Fruit fly (Drosophila melanogaster) whole organism, embryonic: ENCODE results near the gene CG34148.

Experiments used
- Abd-B ChIP-seq: fragments of 200-800 bp; sonication (Bioruptor generic); optimal IDR thresholded peaks from 2 replicates; lab custom pipeline; 2018; ENCODE audit warnings: missing biosample characterization, mild to moderate bottlenecking, missing genetic modification characterization, moderate library complexity
- Adf1 ChIP-seq: fragments of 200-800 bp; sonication (Bioruptor generic); IDR thresholded peaks from 2 replicates; pipeline ENCODE4 v1.3.6; 2022; ENCODE audit warnings: missing biosample characterization, missing genetic modification characterization
- Antp ChIP-seq: fragments of 200-800 bp; sonication (Bioruptor generic); optimal IDR thresholded peaks from 3 replicates; lab custom pipeline; 2016; ENCODE audit warnings: missing biosample characterization, missing genetic modification characterization
- Atf3 ChIP-seq: fragments of 200-800 bp; sonication (Bioruptor generic); optimal IDR thresholded peaks from 3 replicates; lab custom pipeline; 2016; ENCODE audit warnings: missing biosample characterization, missing genetic modification characterization
- CG10274 ChIP-seq: fragments of 200-800 bp; sonication (Bioruptor generic); optimal IDR thresholded peaks from 3 replicates; lab custom pipeline; 2017; ENCODE audit warnings: missing biosample characterization, mild to moderate bottlenecking, missing genetic modification characterization
- CG10321 ChIP-seq: fragments of 200-800 bp; sonication (Bioruptor generic); IDR thresholded peaks from 2 replicates; pipeline ENCODE4 v1.3.6; 2022; ENCODE audit warnings: missing biosample characterization, missing genetic modification characterization
- CG10462 ChIP-seq: fragments of 200-800 bp; sonication (Bioruptor generic); optimal IDR thresholded peaks from 2 replicates; lab custom pipeline; 2016; ENCODE audit warnings: missing biosample characterization, missing genetic modification characterization
- CG10543 ChIP-seq: fragments of 200-800 bp; sonication (Bioruptor generic); optimal IDR thresholded peaks from 3 replicates; lab custom pipeline; 2017; ENCODE audit warnings: missing biosample characterization, mild to moderate bottlenecking, missing genetic modification characterization, moderate library complexity
- CG10959 ChIP-seq: fragments of 200-800 bp; sonication (Bioruptor generic); IDR thresholded peaks from 2 replicates; pipeline ENCODE4 v1.3.6; 2022; ENCODE audit warnings: missing biosample characterization, missing genetic modification characterization
- CG11247 ChIP-seq: fragments of 200-800 bp; sonication (Bioruptor generic); IDR thresholded peaks from 2 replicates; pipeline ENCODE4 v1.3.6; 2022; ENCODE audit warnings: missing biosample characterization, missing genetic modification characterization
- CG11560 ChIP-seq: fragments of 200-800 bp; sonication (Bioruptor generic); IDR thresholded peaks from 3 replicates; pipeline ENCODE4 v1.3.6; 2022; ENCODE audit warnings: missing biosample characterization, missing genetic modification characterization
- CG12942 ChIP-seq: fragments of 200-800 bp; sonication (Bioruptor generic); optimal IDR thresholded peaks from 3 replicates; lab custom pipeline; 2016; ENCODE audit warnings: missing biosample characterization, missing genetic modification characterization
- CG13894 ChIP-seq: fragments of 200-800 bp; sonication (Bioruptor generic); optimal IDR thresholded peaks from 3 replicates; lab custom pipeline; 2018; ENCODE audit warnings: missing biosample characterization, mild to moderate bottlenecking, missing genetic modification characterization, moderate library complexity
- CG1603 ChIP-seq: fragments of 200-800 bp; sonication (Bioruptor generic); optimal IDR thresholded peaks from 2 replicates; lab custom pipeline; 2019; ENCODE audit warnings: missing biosample characterization, mild to moderate bottlenecking, missing genetic modification characterization, moderate library complexity
- CG16815 ChIP-seq: fragments of 200-800 bp; sonication (Bioruptor generic); optimal IDR thresholded peaks from 3 replicates; lab custom pipeline; 2017; ENCODE audit warnings: missing biosample characterization, mild to moderate bottlenecking, missing genetic modification characterization
- CG17385 ChIP-seq: fragments of 200-800 bp; sonication (Bioruptor generic); optimal IDR thresholded peaks from 3 replicates; lab custom pipeline; 2018; ENCODE audit warnings: missing biosample characterization, mild to moderate bottlenecking, missing genetic modification characterization
- CG17612 ChIP-seq: fragments of 200-800 bp; sonication (Bioruptor generic); IDR thresholded peaks from 2 replicates; pipeline ENCODE4 v1.3.6; 2022; ENCODE audit warnings: missing biosample characterization, missing genetic modification characterization
- CG18011 ChIP-seq: fragments of 200-800 bp; sonication (Bioruptor generic); optimal IDR thresholded peaks from 2 replicates; lab custom pipeline; 2017; ENCODE audit warnings: missing biosample characterization, missing genetic modification characterization, mild to moderate bottlenecking, moderate library complexity, missing genotype
- CG18262 ChIP-seq: fragments of 200-800 bp; optimal IDR thresholded peaks from 3 replicates; lab custom pipeline; 2019; ENCODE audit warnings: missing biosample characterization, mild to moderate bottlenecking, missing genetic modification characterization, moderate library complexity
- CG2678 ChIP-seq: fragments of 200-800 bp; sonication (Bioruptor generic); optimal IDR thresholded peaks from 3 replicates; lab custom pipeline; 2019; ENCODE audit warnings: missing biosample characterization, mild to moderate bottlenecking, missing genetic modification characterization, moderate library complexity
- CG2875 ChIP-seq: fragments of 200-800 bp; sonication (Bioruptor generic); optimal IDR thresholded peaks from 2 replicates; lab custom pipeline; 2017; ENCODE audit warnings: missing biosample characterization, mild to moderate bottlenecking, missing genetic modification characterization, missing genetic modification reagents
- CG31224 ChIP-seq: fragments of 200-800 bp; sonication (Bioruptor generic); IDR thresholded peaks from 2 replicates; pipeline ENCODE4 v1.3.6; 2022; ENCODE audit warnings: missing biosample characterization, missing genetic modification characterization
- CG3163 ChIP-seq: fragments of 200-800 bp; sonication (Bioruptor generic); optimal IDR thresholded peaks from 3 replicates; lab custom pipeline; 2016; ENCODE audit warnings: missing biosample characterization, missing genetic modification characterization
- CG3995 ChIP-seq: fragments of 200-800 bp; sonication (Bioruptor generic); optimal IDR thresholded peaks from 3 replicates; lab custom pipeline; 2016; ENCODE audit warnings: missing biosample characterization, missing genetic modification characterization
- CG4854 ChIP-seq: fragments of 200-800 bp; sonication (Bioruptor generic); optimal IDR thresholded peaks from 2 replicates; lab custom pipeline; 2016; ENCODE audit warnings: missing biosample characterization, missing genetic modification characterization, inconsistent platforms
- CG6654 ChIP-seq: fragments of 200-800 bp; sonication (Bioruptor generic); optimal IDR thresholded peaks from 2 replicates; lab custom pipeline; 2017; ENCODE audit warnings: missing biosample characterization, mild to moderate bottlenecking, missing genetic modification characterization
- CG7271 ChIP-seq: fragments of 200-800 bp; sonication (Bioruptor generic); optimal IDR thresholded peaks from 2 replicates; lab custom pipeline; 2018; ENCODE audit warnings: missing biosample characterization, mild to moderate bottlenecking, missing genetic modification characterization, moderate library complexity
- CG8478 ChIP-seq: fragments of >200 bp; optimal IDR thresholded peaks from 2 replicates; lab custom pipeline; 2018
- CG9609 ChIP-seq: fragments of 200-800 bp; sonication (Bioruptor generic); optimal IDR thresholded peaks from 3 replicates; lab custom pipeline; 2016; ENCODE audit warnings: missing biosample characterization, missing genetic modification characterization
- CG9817 ChIP-seq: fragments of 200-800 bp; sonication (Bioruptor generic); optimal IDR thresholded peaks from 2 replicates; lab custom pipeline; 2018; ENCODE audit warnings: missing biosample characterization, mild to moderate bottlenecking, missing genetic modification characterization, moderate library complexity
- CG9932 ChIP-seq: fragments of 200-800 bp; sonication (Bioruptor generic); IDR thresholded peaks from 2 replicates; pipeline ENCODE4 v1.3.6; 2022; ENCODE audit warnings: missing biosample characterization, missing genetic modification characterization
- D19B ChIP-seq: fragments of 200-800 bp; sonication (Bioruptor generic); optimal IDR thresholded peaks from 2 replicates; lab custom pipeline; 2017; ENCODE audit warnings: missing biosample characterization, mild to moderate bottlenecking, missing genetic modification characterization
- H2.0 ChIP-seq: fragments of 200-800 bp; sonication (Bioruptor generic); IDR thresholded peaks from 2 replicates; pipeline ENCODE4 v1.3.6; 2022; ENCODE audit warnings: missing biosample characterization, missing genetic modification characterization
- Hr78 ChIP-seq, 2 experiments: fragments of 200-800 bp in 1 of 2; fragments of >200 bp in 1 of 2; sonication (Bioruptor generic) in 1 of 2; optimal IDR thresholded peaks; 2 replicates each; lab custom pipeline; 2017 to 2019; ENCODE audit warnings: missing biosample characterization in 2 of 2, missing genetic modification characterization in 2 of 2, mild to moderate bottlenecking in 1 of 2, moderate library complexity in 1 of 2
- Ssrp ChIP-seq: fragments of 200-800 bp; sonication (Bioruptor generic); optimal IDR thresholded peaks from 2 replicates; lab custom pipeline; 2018; ENCODE audit warnings: missing biosample characterization, mild to moderate bottlenecking, missing genetic modification characterization, moderate library complexity
- amos ChIP-seq: fragments of 200-800 bp; sonication (Bioruptor generic); IDR thresholded peaks from 2 replicates; pipeline ENCODE4 v1.3.6; 2022; ENCODE audit warnings: missing biosample characterization, missing genetic modification characterization; ENCODE audit not compliant: partially characterized antibody
- chinmo ChIP-seq: fragments of 200-800 bp; sonication (Bioruptor generic); IDR thresholded peaks from 4 replicates; pipeline ENCODE4 v1.3.6; 2022; ENCODE audit warnings: missing biosample characterization, missing genetic modification characterization; ENCODE audit not compliant: partially characterized antibody
- danr ChIP-seq: fragments of 200-800 bp; sonication (Bioruptor generic); IDR thresholded peaks from 2 replicates; pipeline ENCODE4 v1.3.6; 2022; ENCODE audit warnings: missing biosample characterization, missing genetic modification characterization
- dm ChIP-seq: fragments of 200-800 bp; sonication (Bioruptor generic); optimal IDR thresholded peaks from 3 replicates; lab custom pipeline; 2016; ENCODE audit warnings: missing biosample characterization, missing genetic modification characterization
- exex ChIP-seq: fragments of 200-800 bp; sonication (Bioruptor generic); optimal IDR thresholded peaks from 4 replicates; lab custom pipeline; 2018; ENCODE audit warnings: missing biosample characterization, mild to moderate bottlenecking, missing genetic modification characterization, moderate library complexity
- fu2 ChIP-seq: fragments of 200-800 bp; sonication (Bioruptor generic); optimal IDR thresholded peaks from 2 replicates; lab custom pipeline; 2016; ENCODE audit warnings: missing biosample characterization, missing genetic modification characterization
- grau ChIP-seq: fragments of 200-800 bp; optimal IDR thresholded peaks from 3 replicates; lab custom pipeline; 2019; ENCODE audit warnings: missing biosample characterization, mild to moderate bottlenecking, missing genetic modification characterization, moderate library complexity
- h ChIP-seq: fragments of >200 bp; optimal IDR thresholded peaks from 2 replicates; lab custom pipeline; 2017
- kah ChIP-seq: fragments of 200-800 bp; sonication (Bioruptor generic); optimal IDR thresholded peaks from 2 replicates; lab custom pipeline; 2018; ENCODE audit warnings: missing biosample characterization, mild to moderate bottlenecking, missing genetic modification characterization
- klu ChIP-seq: fragments of 200-800 bp; sonication (Bioruptor generic); IDR thresholded peaks from 2 replicates; pipeline ENCODE4 v1.3.6; 2022; ENCODE audit warnings: missing biosample characterization, missing genetic modification characterization
- mam ChIP-seq: fragments of 200-800 bp; sonication (Bioruptor generic); optimal IDR thresholded peaks from 3 replicates; lab custom pipeline; 2016; ENCODE audit warnings: missing biosample characterization, missing genetic modification characterization
- otp ChIP-seq: fragments of 200-800 bp; sonication (Bioruptor generic); IDR thresholded peaks from 3 replicates; pipeline ENCODE4, ENCODE4 v1.3.6; 2022; ENCODE audit warnings: missing biosample characterization, missing genetic modification characterization
- phol ChIP-seq: fragments of 200-800 bp; sonication (Bioruptor generic); optimal IDR thresholded peaks from 3 replicates; lab custom pipeline; 2018; ENCODE audit warnings: missing biosample characterization, mild to moderate bottlenecking, missing genetic modification characterization, moderate library complexity
- pum ChIP-seq: fragments of 200-800 bp; sonication (Bioruptor generic); optimal IDR thresholded peaks from 2 replicates; lab custom pipeline; 2016; ENCODE audit warnings: missing biosample characterization, missing genetic modification characterization
- seq ChIP-seq: fragments of 200-800 bp; sonication (Bioruptor generic); IDR thresholded peaks from 2 replicates; pipeline ENCODE4 v1.3.6; 2022; ENCODE audit warnings: missing biosample characterization, missing genetic modification characterization
- sug ChIP-seq: fragments of 200-800 bp; optimal IDR thresholded peaks from 2 replicates; lab custom pipeline; 2019; ENCODE audit warnings: missing biosample characterization, mild to moderate bottlenecking, missing genetic modification characterization, moderate library complexity
- z ChIP-seq: fragments of 200-800 bp; sonication (Bioruptor generic); IDR thresholded peaks from 3 replicates; pipeline ENCODE4 v1.3.6; 2022; ENCODE audit warnings: missing biosample characterization, missing genetic modification characterization

Gene CG34148

DNA sequence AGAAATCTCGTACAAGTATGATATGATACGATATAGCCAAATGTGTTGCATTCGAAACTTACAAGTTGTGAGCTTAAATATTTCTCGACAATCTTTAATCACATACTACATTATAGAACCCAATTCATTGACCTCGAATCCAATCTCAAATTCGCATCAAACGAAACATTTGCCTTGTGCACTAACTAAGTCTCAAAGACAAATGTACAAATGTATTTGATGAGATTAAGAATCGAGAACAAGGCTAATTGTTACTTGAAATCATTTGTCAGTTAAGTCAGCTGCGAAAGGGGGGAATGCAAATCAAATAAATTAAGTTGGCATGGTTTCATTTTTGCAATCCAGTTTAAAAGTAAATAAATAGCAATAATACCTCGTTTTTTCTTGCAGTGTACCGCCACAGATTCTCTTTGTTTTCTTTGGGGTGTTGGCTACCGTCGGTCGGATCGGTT, 40.0 kb downstream of the CG34148 start (continued):
- TF ChIP-seq seq (no peak), CG31224 (no peak), CG10274 (GFP tag; lab: Kevin White, UChicago) (no peak), z (GFP tag; lab: Robert Waterston, UW) (no peak), danr (GFP tag; lab: Robert Waterston, UW) (no peak), Antp (GFP tag; lab: Kevin White, UChicago) (no peak), CG13894 (tag; lab: Kevin White, UChicago) (no peak), Abd-B (GFP tag; lab: Kevin White, UChicago) (no peak), CG6654 (no peak), CG2678 (tag; lab: Kevin White, UChicago) (peak; percentile 32), CG3163 (GFP tag; lab: Kevin White, UChicago) (no peak), chinmo (GFP tag; lab: Robert Waterston, UW) (no peak), CG10959 (GFP tag; lab: Robert Waterston, UW) (no peak), exex (tag; lab: Kevin White, UChicago) (no peak), CG9932 (GFP tag; lab: Robert Waterston, UW) (no peak), CG12942 (no peak), CG7271 (no peak), CG9817 (tag; lab: Kevin White, UChicago) (no peak), CG4854 (no peak), CG8478 (no peak), Ssrp (tag; lab: Kevin White, UChicago) (peak; percentile 29), otp (GFP tag; lab: Robert Waterston, UW) (no peak), mam (GFP tag; lab: Kevin White, UChicago) (no peak), CG10462 (no peak), CG1603 (peak; percentile 61), CG2875 (GFP tag; lab: Kevin White, UChicago) (no peak), phol (tag; lab: Kevin White, UChicago) (peak; percentile 33), H2.0 (GFP tag; lab: Robert Waterston, UW) (no peak), CG18011 (GFP tag; lab: Kevin White, UChicago) (no peak), CG10543 (no peak), kah (GFP tag; lab: Kevin White, UChicago) (no peak), sug (no peak), D19B (GFP tag; lab: Kevin White, UChicago) (no peak), Hr78 (GFP tag; optimal IDR thresholded peaks at IDR 0.05; lab: Kevin White, UChicago) (no peak), fu2 (GFP tag; lab: Kevin White, UChicago) (no peak), CG11560 (no peak), CG17385 (peak; percentile 3), Adf1 (GFP tag; lab: Robert Waterston, UW) (no peak), CG11247 (GFP tag; lab: Robert Waterston, UW) (no peak), CG3995 (GFP tag; lab: Kevin White, UChicago) (no peak), amos (GFP tag; lab: Robert Waterston, UW) (no peak), pum (peak; percentile 39), CG10321 (no peak), Atf3 (GFP tag; lab: Kevin White, UChicago) (no peak), CG17612 (GFP tag; lab: Robert Waterston, UW) (no peak), grau (tag; lab: Kevin White, UChicago) (peak; percentile 31), CG18262 (peak; percentile 65), CG16815 (GFP tag; lab: Kevin White, UChicago) (no peak), klu (no peak), h (no peak), CG9609 (peak; percentile 22), dm (no peak)
